Worm (Caenorhabditis elegans) whole organism, late embryonic: ENCODE results near the gene F59A1.15.

Experiments
- ama-1 ChIP-seq: fragments of 150-350 bp; optimal IDR thresholded peaks from 2 replicates; lab custom pipeline; 2014
- ceh-6 ChIP-seq: fragments of 200-800 bp; sonication (Bioruptor generic); optimal IDR thresholded peaks from 2 replicates; lab custom pipeline; 2018; ENCODE audit warnings: mild to moderate bottlenecking, missing genetic modification characterization, missing compliant biosample characterization
- tbx-7 ChIP-seq: sonication (generic microtip); optimal IDR thresholded peaks from 2 replicates; lab custom pipeline; 2016; ENCODE audit warnings: missing genotype, missing genetic modification characterization, missing compliant biosample characterization

- TF ChIP-seq ceh-6 (GFP tag; lab: Kevin White, UChicago) (no peak), ama-1 (lab: Kevin White, UChicago) (no peak), tbx-7 (no peak)
Observed at ce11 chrV:17684857-17685256, 1.2 kb upstream of the F59A1.15 start, which contains the start of the genes F59A1.16 and F59A1.6.
